Fruit fly (Drosophila melanogaster) whole organism, embryonic: ENCODE data around the gene CG2818.

Source experiments
- CG10321 ChIP-seq: fragments of 200-800 bp; sonication (Bioruptor generic); IDR thresholded peaks from 2 replicates; pipeline ENCODE4 v1.3.6; 2022; ENCODE audit warnings: missing biosample characterization, missing genetic modification characterization
- CG4282 ChIP-seq: fragments of 200-800 bp; sonication (Bioruptor generic); optimal IDR thresholded peaks from 2 replicates; lab custom pipeline; 2016; ENCODE audit warnings: missing biosample characterization, missing genetic modification characterization
- CG6813 ChIP-seq: fragments of 200-800 bp; sonication (Bioruptor generic); optimal IDR thresholded peaks from 2 replicates; lab custom pipeline; 2017; ENCODE audit warnings: missing biosample characterization, missing genetic modification characterization, mild to moderate bottlenecking, moderate library complexity, missing genetic modification reagents
- CTCF ChIP-seq: fragments of 200-800 bp; sonication (Bioruptor generic); optimal IDR thresholded peaks from 2 replicates; lab custom pipeline; 2017; ENCODE audit warnings: missing biosample characterization, mild to moderate bottlenecking, missing genetic modification characterization, moderate library complexity
- nom ChIP-seq: fragments of 200-800 bp; sonication (Bioruptor generic); optimal IDR thresholded peaks from 2 replicates; lab custom pipeline; 2017; ENCODE audit warnings: missing biosample characterization, missing genetic modification characterization, mild to moderate bottlenecking, moderate library complexity, missing genetic modification reagents
- oc ChIP-seq: fragments of 200-800 bp; sonication (Bioruptor generic); optimal IDR thresholded peaks from 2 replicates; lab custom pipeline; 2018; ENCODE audit warnings: missing biosample characterization, mild to moderate bottlenecking, missing genetic modification characterization, moderate library complexity
- unc-4 ChIP-seq: fragments of 200-800 bp; sonication (Bioruptor generic); IDR thresholded peaks from 2 replicates; pipeline ENCODE4 v1.3.6; 2022; ENCODE audit warnings: missing biosample characterization, missing genetic modification characterization; ENCODE audit not compliant: partially characterized antibody

DNA sequence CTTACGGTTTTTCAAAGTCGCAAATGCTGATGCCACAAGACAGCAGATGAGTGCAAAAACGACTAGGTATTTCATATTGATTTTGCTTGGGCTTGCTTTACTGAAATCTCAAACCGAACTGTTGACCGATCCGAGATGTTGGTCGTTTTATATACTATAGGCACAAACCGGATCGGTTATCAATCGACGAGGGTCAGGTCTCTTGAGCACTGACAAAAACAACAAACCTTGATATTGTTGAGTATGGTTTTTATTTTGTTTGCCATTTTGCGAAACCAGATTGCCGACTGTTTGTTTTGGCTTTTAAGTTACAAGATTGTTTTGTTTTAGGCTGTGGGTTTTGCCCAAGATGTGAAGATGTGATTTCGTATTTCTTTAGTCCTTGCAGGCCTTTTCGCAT, 20.7 kb upstream of the CG2818 start, which contains the start of gene CG16704:
- TF ChIP-seq unc-4 (GFP tag; lab: Robert Waterston, UW) (no peak), CG6813 (GFP tag; lab: Kevin White, UChicago) (no peak), oc (tag; lab: Kevin White, UChicago) (no peak), CTCF (no peak), CG10321 (GFP tag; lab: Robert Waterston, UW) (no peak), CG4282 (GFP tag; lab: Kevin White, UChicago) (no peak), nom (no peak)
